Worm (Caenorhabditis elegans) whole organism, L4 larva: ENCODE data around the gene ahsa-1.

ENCODE experiments used
- D1046.2 ChIP-seq: fragments of 200-800 bp; sonication (Bioruptor generic); IDR thresholded peaks from 2 replicates; pipeline ENCODE4 v1.3.6; 2022; ENCODE audit warnings: missing genetic modification characterization, missing compliant biosample characterization
- F37D6.2 ChIP-seq: sonication (generic microtip); optimal IDR thresholded peaks from 2 replicates; lab custom pipeline; 2016; ENCODE audit warnings: mild to moderate bottlenecking, missing genetic modification characterization, missing compliant biosample characterization
- T26A8.4 ChIP-seq: fragments of 200-800 bp; sonication (Bioruptor generic); IDR thresholded peaks from 2 replicates; pipeline ENCODE4 v1.3.6; 2022; ENCODE audit warnings: missing genetic modification characterization, missing compliant biosample characterization
- Y5F2A.4 ChIP-seq: fragments of 200-800 bp; sonication (Bioruptor generic); optimal IDR thresholded peaks from 2 replicates; lab custom pipeline; 2018; ENCODE audit warnings: mild to moderate bottlenecking, missing genetic modification characterization, missing compliant biosample characterization
- aha-1 ChIP-seq: fragments of 150-350 bp; peaks from one replicate; lab custom pipeline; 2014; ENCODE audit warnings: missing biosample characterization, missing genetic modification characterization
- aly-2 ChIP-seq: sonication (generic microtip); optimal IDR thresholded peaks from 2 replicates; lab custom pipeline; 2018; ENCODE audit warnings: missing biosample characterization, missing genetic modification characterization
- ceh-82 ChIP-seq: sonication (generic microtip); optimal IDR thresholded peaks from 2 replicates; lab custom pipeline; 2017; ENCODE audit warnings: missing biosample characterization, missing genetic modification characterization
- daf-12 ChIP-seq: fragments of 150-350 bp; optimal IDR thresholded peaks from 2 replicates; lab custom pipeline; 2014; ENCODE audit warnings: missing biosample characterization, missing genetic modification reagents, missing genetic modification characterization
- daf-16 ChIP-seq, 3 experiments: sonication (generic microtip); optimal IDR thresholded peaks; 2 replicates each; lab custom pipeline; 2016 to 2017; ENCODE audit warnings: missing genetic modification characterization in 3 of 3, missing genetic modification reagents in 3 of 3, mild to moderate bottlenecking in 2 of 3, missing compliant biosample characterization in 2 of 3, missing biosample characterization in 1 of 3, moderate library complexity in 1 of 3
- dmd-8 ChIP-seq: fragments of 200-800 bp; sonication (Bioruptor generic); IDR thresholded peaks from 2 replicates; pipeline ENCODE4 v1.3.6; 2022; ENCODE audit warnings: missing genetic modification characterization, missing compliant biosample characterization
- dmd-9 ChIP-seq: fragments of 200-800 bp; sonication (Bioruptor generic); IDR thresholded peaks from 2 replicates; pipeline ENCODE4 v1.3.6; 2022; ENCODE audit warnings: missing genetic modification reagents, missing genetic modification characterization, missing compliant biosample characterization
- dpl-1 ChIP-seq: fragments of 150-350 bp; optimal IDR thresholded peaks from 2 replicates; lab custom pipeline; 2014; ENCODE audit warnings: missing biosample characterization, missing genetic modification reagents, missing genetic modification characterization
- egl-27 ChIP-seq: sonication (generic microtip); optimal IDR thresholded peaks from 3 replicates; lab custom pipeline; 2017; ENCODE audit warnings: missing biosample characterization, missing genetic modification reagents, missing genetic modification characterization
- egl-43 ChIP-seq: fragments of 200-800 bp; sonication (Bioruptor generic); IDR thresholded peaks from 2 replicates; pipeline ENCODE4 v1.3.6; 2022; ENCODE audit warnings: missing genetic modification reagents, missing genetic modification characterization, missing compliant biosample characterization
- fos-1 ChIP-seq: fragments of 150-350 bp; optimal IDR thresholded peaks from 2 replicates; lab custom pipeline; 2014; ENCODE audit warnings: missing biosample characterization, missing genetic modification characterization
- hmg-1.1 ChIP-seq: fragments of 200-800 bp; sonication (Bioruptor generic); IDR thresholded peaks from 2 replicates; pipeline ENCODE4 v1.3.6; 2022; ENCODE audit warnings: missing genetic modification reagents, missing genetic modification characterization, missing compliant biosample characterization
- jun-1 ChIP-seq: fragments of 150-350 bp; optimal IDR thresholded peaks from 2 replicates; lab custom pipeline; 2014; ENCODE audit warnings: missing biosample characterization, missing genetic modification reagents, missing genetic modification characterization
- lin-1 ChIP-seq: fragments of 200-800 bp; sonication (Bioruptor generic); IDR thresholded peaks from 2 replicates; pipeline ENCODE4 v1.3.6; 2022; ENCODE audit warnings: missing genetic modification reagents, missing genetic modification characterization, missing compliant biosample characterization
- lin-29 ChIP-seq: fragments of 200-800 bp; sonication (Bioruptor generic); IDR thresholded peaks from 2 replicates; pipeline ENCODE4 v1.3.6; 2022; ENCODE audit warnings: missing genetic modification reagents, missing genetic modification characterization, missing compliant biosample characterization
- lir-3 ChIP-seq: sonication (generic microtip); optimal IDR thresholded peaks from 2 replicates; lab custom pipeline; 2016; ENCODE audit warnings: mild to moderate bottlenecking, missing genetic modification characterization, missing compliant biosample characterization
- mep-1 ChIP-seq: fragments of 150-350 bp; sonication (generic microtip); optimal IDR thresholded peaks from 3 replicates; lab custom pipeline; 2014; ENCODE audit warnings: missing biosample characterization, missing genetic modification characterization
- mxl-3 ChIP-seq: fragments of 200-800 bp; sonication (Bioruptor generic); optimal IDR thresholded peaks from 2 replicates; lab custom pipeline; 2018; ENCODE audit warnings: mild to moderate bottlenecking, missing genetic modification characterization, missing compliant biosample characterization
- nhr-10 ChIP-seq: fragments of 150-350 bp; optimal IDR thresholded peaks from 2 replicates; lab custom pipeline; 2014; ENCODE audit warnings: missing biosample characterization, missing genetic modification characterization
- nhr-11 ChIP-seq: fragments of 150-350 bp; optimal IDR thresholded peaks from 2 replicates; lab custom pipeline; 2014; ENCODE audit warnings: missing biosample characterization, missing genetic modification characterization
- nhr-25 ChIP-seq: sonication (generic microtip); optimal IDR thresholded peaks from 2 replicates; lab custom pipeline; 2017; ENCODE audit warnings: missing genetic modification characterization, mild to moderate bottlenecking, missing compliant biosample characterization, antibody characterized with exemption, moderate library complexity, borderline replicate concordance; ENCODE audit not compliant: insufficient read depth
- nhr-28 ChIP-seq: fragments of 150-350 bp; optimal IDR thresholded peaks from 2 replicates; lab custom pipeline; 2014; ENCODE audit warnings: missing biosample characterization, missing genetic modification characterization
- pha-4 ChIP-seq, 2 experiments: fragments of 150-350 bp in 1 of 2; fragments of 200-800 bp in 1 of 2; sonication (Bioruptor generic) in 1 of 2; IDR thresholded peaks in 1 of 2; optimal IDR thresholded peaks in 1 of 2; 2 replicates each; pipeline versions ENCODE4 v1.3.6 to Lab custom; 2014 to 2022; ENCODE audit warnings: missing genetic modification characterization in 2 of 2, missing genetic modification reagents in 2 of 2, missing biosample characterization in 1 of 2, missing compliant biosample characterization in 1 of 2
- rbr-2 ChIP-seq: sonication (generic microtip); optimal IDR thresholded peaks from 2 replicates; lab custom pipeline; 2016; ENCODE audit warnings: missing genotype, missing genetic modification characterization, missing compliant biosample characterization
- saeg-2 ChIP-seq: fragments of 200-800 bp; sonication (Bioruptor generic); IDR thresholded peaks from 2 replicates; pipeline ENCODE4 v1.3.6; 2022; ENCODE audit warnings: missing genetic modification reagents, missing genetic modification characterization, missing compliant biosample characterization
- snpc-1.2 ChIP-seq: fragments of 200-800 bp; sonication (Bioruptor generic); IDR thresholded peaks from 2 replicates; pipeline ENCODE4 v1.3.6; 2022; ENCODE audit warnings: missing genetic modification reagents, missing genetic modification characterization, missing compliant biosample characterization
- snpc-4 ChIP-seq: fragments of 150-350 bp; optimal IDR thresholded peaks from 2 replicates; lab custom pipeline; 2014; ENCODE audit warnings: missing biosample characterization, missing genetic modification characterization
- spr-1 ChIP-seq: sonication (generic microtip); optimal IDR thresholded peaks from 2 replicates; lab custom pipeline; 2016; ENCODE audit warnings: mild to moderate bottlenecking, missing genetic modification characterization, missing compliant biosample characterization
- tra-1 ChIP-seq: fragments of 200-800 bp; sonication (Bioruptor generic); IDR thresholded peaks from 2 replicates; pipeline ENCODE4 v1.3.6; 2022; ENCODE audit warnings: missing genetic modification reagents, missing genetic modification characterization, missing compliant biosample characterization
- unc-62 ChIP-seq, 3 experiments: fragments of 150-350 bp in 1 of 3; sonication (generic microtip); optimal IDR thresholded peaks in 2 of 3; peaks in 1 of 3; 1 replicate in 1 of 3; 2 replicates in 2 of 3; lab custom pipeline; 2014 to 2017; ENCODE audit warnings: missing biosample characterization in 3 of 3, missing genetic modification characterization in 3 of 3, missing genetic modification reagents in 3 of 3, missing genotype in 1 of 3
- vab-7 ChIP-seq: fragments of 200-800 bp; sonication (Bioruptor generic); IDR thresholded peaks from 2 replicates; pipeline ENCODE4 v1.3.6; 2022; ENCODE audit warnings: missing genetic modification reagents, missing genetic modification characterization, missing compliant biosample characterization
- zip-2 ChIP-seq: fragments of 150-350 bp; optimal IDR thresholded peaks from 2 replicates; lab custom pipeline; 2014; ENCODE audit warnings: missing biosample characterization, missing genetic modification characterization

ahsa-1 gene

DNA sequence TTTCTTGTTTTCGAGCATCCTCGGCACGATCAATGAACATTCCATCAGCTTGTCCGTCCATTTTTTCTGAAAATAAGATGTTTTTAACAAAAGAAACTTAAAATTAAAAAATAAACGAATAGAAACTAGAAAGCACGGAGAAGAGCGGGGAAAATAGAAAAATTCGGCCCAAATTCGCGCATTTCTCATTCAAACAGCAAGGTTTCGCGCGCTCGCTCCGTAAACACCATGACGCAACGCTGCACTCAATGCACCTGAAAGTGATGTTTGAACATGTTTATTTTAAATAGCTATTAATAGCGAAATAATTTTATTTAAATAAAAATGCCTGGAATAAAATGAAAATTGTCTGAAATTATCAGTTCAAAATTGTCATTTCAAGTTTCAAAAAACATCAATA is 25.7 kb downstream of the ahsa-1 start, which contains the start of the genes mcm-3 and C25D7.15 (continued):
- TF ChIP-seq pha-4 (GFP tag; IDR thresholded peaks at IDR 0.05; lab: Robert Waterston, UW) (no peak), pha-4 (tag; optimal IDR thresholded peaks at IDR 0.05; lab: Kevin White, UChicago) (no peak), aha-1 (tag; lab: Kevin White, UChicago) (no peak), dmd-9 (GFP tag; lab: Robert Waterston, UW) (no peak), ceh-82 (tag; lab: Kevin White, UChicago) (no peak), rbr-2 (no peak), snpc-1.2 (no peak), spr-1 (tag; lab: Kevin White, UChicago) (no peak), daf-16 (GFP tag; optimal IDR thresholded peaks at IDR 0.05; lab: Kevin White, UChicago) (no peak), daf-16 (tag; optimal IDR thresholded peaks at IDR 0.05; lab: Kevin White, UChicago) (peak; percentile 70), aly-2 (no peak), lin-1 (GFP tag; lab: Robert Waterston, UW) (no peak), saeg-2 (no peak), T26A8.4 (GFP tag; lab: Robert Waterston, UW) (no peak), dmd-8 (GFP tag; lab: Robert Waterston, UW) (no peak), Y5F2A.4 (GFP tag; lab: Kevin White, UChicago) (no peak), fos-1 (tag; lab: Kevin White, UChicago) (no peak), vab-7 (GFP tag; lab: Robert Waterston, UW) (no peak), mxl-3 (GFP tag; lab: Kevin White, UChicago) (no peak), nhr-10 (tag; lab: Kevin White, UChicago) (no peak), nhr-11 (tag; lab: Kevin White, UChicago) (no peak), zip-2 (tag; lab: Kevin White, UChicago) (no peak)

DNA sequence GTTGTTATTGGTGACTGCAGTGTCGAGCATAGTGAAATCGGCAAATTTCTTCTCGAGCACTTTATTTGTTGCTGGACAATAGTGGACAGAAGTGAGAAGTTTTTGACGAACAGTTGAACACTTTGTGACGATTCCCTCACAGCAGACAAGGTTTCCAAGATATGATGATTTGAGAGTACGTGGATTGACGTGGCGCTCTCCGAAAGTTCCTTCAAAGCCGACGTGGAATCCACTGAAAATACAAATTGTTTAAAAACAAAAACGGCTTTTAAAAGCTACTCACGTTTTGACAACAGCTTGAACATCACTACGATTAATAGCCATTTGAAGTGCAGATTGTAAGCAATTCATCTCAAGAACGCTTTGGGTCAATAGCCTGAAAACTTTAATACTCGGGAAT is 26.2 kb downstream of the ahsa-1 start:
- TF ChIP-seq mep-1 (tag; lab: Kevin White, UChicago) (no peak), fos-1 (tag; lab: Kevin White, UChicago) (no peak), hmg-1.1 (GFP tag; lab: Robert Waterston, UW) (no peak), lin-29 (no peak), zip-2 (tag; lab: Kevin White, UChicago) (no peak), pha-4 (GFP tag; IDR thresholded peaks at IDR 0.05; lab: Robert Waterston, UW) (no peak), pha-4 (tag; optimal IDR thresholded peaks at IDR 0.05; lab: Kevin White, UChicago) (no peak), nhr-28 (tag; lab: Kevin White, UChicago) (no peak), daf-12 (tag; lab: Kevin White, UChicago) (no peak), jun-1 (tag; lab: Kevin White, UChicago) (no peak)

DNA sequence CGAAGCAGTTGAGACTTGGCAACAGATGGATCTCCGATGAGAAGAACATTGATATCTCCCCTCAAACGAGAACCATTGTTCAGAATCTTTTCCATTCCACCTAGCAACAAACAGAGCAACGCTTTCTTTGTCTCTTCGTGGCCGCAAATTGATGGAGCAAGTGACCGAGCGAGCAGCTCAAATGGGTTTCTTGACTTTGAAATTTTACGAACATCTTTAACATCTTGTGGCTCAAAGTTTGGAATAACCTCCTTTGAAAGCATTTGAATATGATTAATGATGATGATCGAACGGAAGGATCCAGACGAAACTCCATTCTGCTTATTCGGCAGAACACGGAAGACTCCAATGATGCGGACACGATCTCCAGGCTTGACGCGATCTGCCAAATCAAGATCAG is 26.8 kb downstream of the ahsa-1 start:
- TF ChIP-seq tra-1 (GFP tag; lab: Robert Waterston, UW), result no peak
- TF ChIP-seq nhr-25 (tag; lab: Kevin White, UChicago), result no peak
- TF ChIP-seq fos-1 (tag; lab: Kevin White, UChicago), result no peak
- TF ChIP-seq F37D6.2 (tag; lab: Kevin White, UChicago), result no peak
- no peak for TF ChIP-seq lir-3 (tag; lab: Kevin White, UChicago)
- TF ChIP-seq unc-62 (GFP tag; optimal IDR thresholded peaks at IDR 0.05 in 1 of 2; lab: Kevin White, UChicago), result peak in 1 of 2 experiments; percentile 98
- TF ChIP-seq unc-62 (tag; optimal IDR thresholded peaks at IDR 0.05; lab: Kevin White, UChicago), result no peak

- peak; percentile 92 for TF ChIP-seq aha-1 (tag; lab: Kevin White, UChicago)
- no peak for TF ChIP-seq dpl-1
Measured at ce11 chrV:15057724-15058123, 27.5 kb downstream of the ahsa-1 start.

DNA sequence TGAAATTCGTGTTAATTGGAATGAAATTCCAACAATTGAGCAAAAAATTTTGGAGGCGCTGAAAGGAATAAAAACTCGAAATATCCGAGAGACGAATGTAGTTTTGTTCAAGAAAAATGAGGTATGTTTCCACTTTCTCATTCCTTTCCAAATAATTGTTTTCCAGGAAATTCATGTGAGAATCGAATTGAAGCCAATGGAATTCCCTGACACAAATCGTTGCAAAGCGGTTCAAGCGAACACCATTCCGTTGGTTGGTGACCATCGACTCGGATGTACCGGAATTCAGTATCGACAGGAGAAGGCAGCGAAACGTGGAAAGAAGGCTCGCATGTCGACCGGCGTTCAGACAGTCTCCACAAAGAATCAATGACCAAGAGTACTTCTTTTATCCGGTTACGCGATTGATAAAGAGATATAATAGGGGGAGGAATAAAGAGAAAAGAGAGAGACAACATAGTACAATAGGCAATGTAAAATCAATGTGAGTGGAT is 28.8 kb downstream of the ahsa-1 start:
- no peak for TF ChIP-seq egl-27 (tag; lab: Kevin White, UChicago)
- no peak for TF ChIP-seq snpc-4
- 0 out of 2 replicates have a peak, but pooled peaks have one; percentile 24 for TF ChIP-seq egl-43 (GFP tag; lab: Robert Waterston, UW)
- no peak for TF ChIP-seq D1046.2
- TF ChIP-seq, all 104 proteins: peak for 1
